Worm (Caenorhabditis elegans) whole organism, L4/young adult: ENCODE results near the gene F15E6.6.

Experiments used
- W03F9.2 ChIP-seq: fragments of 150-350 bp; optimal IDR thresholded peaks from 2 replicates; lab custom pipeline; 2014; ENCODE audit warnings: missing biosample characterization, missing genetic modification characterization
- him-1 ChIP-seq: sonication (generic microtip); optimal IDR thresholded peaks from 2 replicates; lab custom pipeline; 2016; ENCODE audit warnings: missing genotype, missing genetic modification reagents, missing genetic modification characterization, missing compliant biosample characterization

DNA sequence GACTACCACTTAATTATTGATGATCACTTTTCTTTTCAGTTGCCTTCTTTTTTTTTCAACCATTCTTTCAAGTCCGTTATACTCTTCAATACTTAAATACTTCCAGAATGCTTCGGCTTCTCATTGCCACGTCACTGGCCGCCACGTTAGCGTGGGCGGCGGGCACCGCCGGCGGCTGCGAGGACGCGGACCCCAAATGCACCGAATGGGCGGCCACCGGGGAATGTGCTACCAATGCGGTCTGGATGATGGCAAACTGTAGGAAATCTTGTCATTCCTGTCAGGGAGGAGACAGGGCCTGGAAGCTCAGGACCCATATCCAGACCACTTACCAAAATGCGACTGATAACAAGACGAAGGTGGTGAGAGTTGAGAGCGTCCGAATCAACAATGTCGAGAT, 17.3 kb upstream of the F15E6.6 start, which contains the start of gene lgc-22:
- TF ChIP-seq W03F9.2 (tag; lab: Kevin White, UChicago) (no peak), him-1 (tag; lab: Kevin White, UChicago) (no peak)
